Fruit fly (Drosophila melanogaster) whole organism, embryonic: ENCODE measurements around the gene Ttc26.

Experiments used
- Antp ChIP-seq: fragments of 200-800 bp; sonication (Bioruptor generic); optimal IDR thresholded peaks from 3 replicates; lab custom pipeline; 2016; ENCODE audit warnings: missing biosample characterization, missing genetic modification characterization
- Asciz ChIP-seq: fragments of 200-800 bp; sonication (Bioruptor generic); optimal IDR thresholded peaks from 2 replicates; lab custom pipeline; 2017; ENCODE audit warnings: missing biosample characterization, mild to moderate bottlenecking, missing genetic modification characterization, missing genetic modification reagents
- CG11247 ChIP-seq: fragments of 200-800 bp; sonication (Bioruptor generic); IDR thresholded peaks from 2 replicates; pipeline ENCODE4 v1.3.6; 2022; ENCODE audit warnings: missing biosample characterization, missing genetic modification characterization
- CG14965 ChIP-seq: fragments of 200-800 bp; sonication (Bioruptor generic); optimal IDR thresholded peaks from 2 replicates; lab custom pipeline; 2016; ENCODE audit warnings: missing biosample characterization, missing genetic modification characterization, borderline replicate concordance
- CG15269 ChIP-seq: fragments of 200-800 bp; sonication (Bioruptor generic); optimal IDR thresholded peaks from 2 replicates; lab custom pipeline; 2018; ENCODE audit warnings: missing biosample characterization, mild to moderate bottlenecking, missing genetic modification characterization, moderate library complexity
- CG1647 ChIP-seq: fragments of 200-800 bp; sonication (Bioruptor generic); optimal IDR thresholded peaks from 3 replicates; lab custom pipeline; 2016; ENCODE audit warnings: missing biosample characterization, missing genetic modification characterization
- CG16813 ChIP-seq: fragments of 200-800 bp; sonication (Bioruptor generic); IDR thresholded peaks from 3 replicates; pipeline ENCODE4 v1.3.6; 2022; ENCODE audit warnings: missing biosample characterization, missing genetic modification characterization; ENCODE audit not compliant: partially characterized antibody
- CG16863 ChIP-seq: fragments of 200-800 bp; sonication (Bioruptor generic); optimal IDR thresholded peaks from 3 replicates; lab custom pipeline; 2016; ENCODE audit warnings: missing biosample characterization, missing genetic modification characterization
- CG18011 ChIP-seq: fragments of 200-800 bp; sonication (Bioruptor generic); optimal IDR thresholded peaks from 2 replicates; lab custom pipeline; 2017; ENCODE audit warnings: missing biosample characterization, missing genetic modification characterization, mild to moderate bottlenecking, moderate library complexity, missing genotype
- CG2678 ChIP-seq: fragments of 200-800 bp; sonication (Bioruptor generic); optimal IDR thresholded peaks from 3 replicates; lab custom pipeline; 2019; ENCODE audit warnings: missing biosample characterization, mild to moderate bottlenecking, missing genetic modification characterization, moderate library complexity
- CG30403 ChIP-seq: fragments of 200-800 bp; sonication (Bioruptor generic); optimal IDR thresholded peaks from 3 replicates; lab custom pipeline; 2016; ENCODE audit warnings: missing biosample characterization, missing genetic modification characterization
- CG31441 ChIP-seq: fragments of 200-800 bp; sonication (Bioruptor generic); IDR thresholded peaks from 2 replicates; pipeline ENCODE4 v1.3.6; 2022; ENCODE audit warnings: missing biosample characterization, missing genetic modification characterization
- CG3163 ChIP-seq: fragments of 200-800 bp; sonication (Bioruptor generic); optimal IDR thresholded peaks from 3 replicates; lab custom pipeline; 2016; ENCODE audit warnings: missing biosample characterization, missing genetic modification characterization
- CG33213 ChIP-seq: fragments of 200-800 bp; sonication (Bioruptor generic); optimal IDR thresholded peaks from 3 replicates; lab custom pipeline; 2016; ENCODE audit warnings: missing biosample characterization, missing genetic modification characterization
- CG4328 ChIP-seq: fragments of 200-800 bp; sonication (Bioruptor generic); optimal IDR thresholded peaks from 3 replicates; lab custom pipeline; 2017; ENCODE audit warnings: missing biosample characterization, missing genetic modification reagents, missing genetic modification characterization
- CG4404 ChIP-seq: fragments of 200-800 bp; sonication (Bioruptor generic); IDR thresholded peaks from 2 replicates; pipeline ENCODE4 v1.3.6; 2022; ENCODE audit warnings: missing biosample characterization, missing genetic modification characterization
- CG4424 ChIP-seq: fragments of 200-800 bp; sonication (Bioruptor generic); optimal IDR thresholded peaks from 3 replicates; lab custom pipeline; 2016; ENCODE audit warnings: missing biosample characterization, missing genetic modification characterization
- CG4854 ChIP-seq: fragments of 200-800 bp; sonication (Bioruptor generic); optimal IDR thresholded peaks from 2 replicates; lab custom pipeline; 2016; ENCODE audit warnings: missing biosample characterization, missing genetic modification characterization, inconsistent platforms
- CG6654 ChIP-seq: fragments of 200-800 bp; sonication (Bioruptor generic); optimal IDR thresholded peaks from 2 replicates; lab custom pipeline; 2017; ENCODE audit warnings: missing biosample characterization, mild to moderate bottlenecking, missing genetic modification characterization
- CG6813 ChIP-seq: fragments of 200-800 bp; sonication (Bioruptor generic); optimal IDR thresholded peaks from 2 replicates; lab custom pipeline; 2017; ENCODE audit warnings: missing biosample characterization, missing genetic modification characterization, mild to moderate bottlenecking, moderate library complexity, missing genetic modification reagents
- CG8388 ChIP-seq: fragments of 200-800 bp; sonication (Bioruptor generic); optimal IDR thresholded peaks from 2 replicates; lab custom pipeline; 2019; ENCODE audit warnings: missing biosample characterization, mild to moderate bottlenecking, missing genetic modification characterization, moderate library complexity
- CG9876 ChIP-seq: fragments of 200-800 bp; sonication (Bioruptor generic); optimal IDR thresholded peaks from 2 replicates; lab custom pipeline; 2016; ENCODE audit warnings: missing biosample characterization, missing genetic modification characterization
- CHES-1-like ChIP-seq: fragments of 200-800 bp; sonication (Bioruptor generic); optimal IDR thresholded peaks from 2 replicates; lab custom pipeline; 2016; ENCODE audit warnings: missing biosample characterization, missing genetic modification characterization
- Dll ChIP-seq: fragments of 200-800 bp; sonication (Bioruptor generic); IDR thresholded peaks from 4 replicates; pipeline ENCODE4 v1.3.6; 2022; ENCODE audit warnings: missing biosample characterization, missing genetic modification characterization; ENCODE audit not compliant: partially characterized antibody
- Elba2 ChIP-seq: fragments of 200-800 bp; sonication (Bioruptor generic); optimal IDR thresholded peaks from 3 replicates; lab custom pipeline; 2016; ENCODE audit warnings: missing biosample characterization, missing genetic modification characterization
- Fer1 ChIP-seq: fragments of 200-800 bp; sonication (Bioruptor generic); optimal IDR thresholded peaks from 2 replicates; lab custom pipeline; 2017; ENCODE audit warnings: missing biosample characterization, mild to moderate bottlenecking, missing genetic modification characterization
- Hr39 ChIP-seq: fragments of >200 bp; optimal IDR thresholded peaks from 2 replicates; lab custom pipeline; 2017
- MESR4 ChIP-seq: fragments of 200-800 bp; sonication (Bioruptor generic); optimal IDR thresholded peaks from 2 replicates; lab custom pipeline; 2018; ENCODE audit warnings: missing biosample characterization, mild to moderate bottlenecking, missing genetic modification characterization, moderate library complexity
- Meics ChIP-seq: fragments of 200-800 bp; sonication (Bioruptor generic); optimal IDR thresholded peaks from 2 replicates; lab custom pipeline; 2017; ENCODE audit warnings: missing biosample characterization, mild to moderate bottlenecking, missing genetic modification characterization
- Nf-YA ChIP-seq: fragments of 200-800 bp; sonication (Bioruptor generic); IDR thresholded peaks from 2 replicates; pipeline ENCODE4 v1.3.6; 2022; ENCODE audit warnings: missing biosample characterization, missing genetic modification characterization
- PHDP ChIP-seq: fragments of 200-800 bp; sonication (Bioruptor generic); optimal IDR thresholded peaks from 3 replicates; lab custom pipeline; 2018; ENCODE audit warnings: missing biosample characterization, mild to moderate bottlenecking, missing genetic modification characterization, moderate library complexity
- Six4 ChIP-seq: fragments of 200-800 bp; sonication (Bioruptor generic); optimal IDR thresholded peaks from 2 replicates; lab custom pipeline; 2016; ENCODE audit warnings: missing biosample characterization, missing genetic modification characterization
- Sry-δ ChIP-seq: fragments of 200-800 bp; sonication (Bioruptor generic); optimal IDR thresholded peaks from 2 replicates; lab custom pipeline; 2016; ENCODE audit warnings: missing biosample characterization, missing genetic modification characterization
- Xbp1 ChIP-seq: fragments of 200-800 bp; sonication (Bioruptor generic); optimal IDR thresholded peaks from 3 replicates; lab custom pipeline; 2016; ENCODE audit warnings: missing biosample characterization, mild to moderate bottlenecking, missing genetic modification characterization
- abd-A ChIP-seq: fragments of 200-800 bp; sonication (Bioruptor generic); optimal IDR thresholded peaks from 3 replicates; lab custom pipeline; 2019; ENCODE audit warnings: missing biosample characterization, mild to moderate bottlenecking, missing genetic modification characterization, moderate library complexity
- ara ChIP-seq: fragments of 200-800 bp; sonication (Bioruptor generic); IDR thresholded peaks from 2 replicates; pipeline ENCODE4 v1.3.6; 2022; ENCODE audit warnings: missing biosample characterization, missing genetic modification characterization
- crp ChIP-seq, 2 experiments: fragments of 200-800 bp; sonication (Bioruptor generic); optimal IDR thresholded peaks; 2 replicates in 1 of 2; 3 replicates in 1 of 2; lab custom pipeline; 2017; ENCODE audit warnings: missing biosample characterization in 2 of 2, missing genetic modification characterization in 2 of 2, mild to moderate bottlenecking in 1 of 2, moderate library complexity in 1 of 2
- da ChIP-seq: fragments of 200-800 bp; sonication (Bioruptor generic); optimal IDR thresholded peaks from 2 replicates; lab custom pipeline; 2016; ENCODE audit warnings: missing biosample characterization, missing genetic modification characterization
- dmrt99B ChIP-seq: fragments of 200-800 bp; sonication (Bioruptor generic); optimal IDR thresholded peaks from 2 replicates; lab custom pipeline; 2018; ENCODE audit warnings: missing biosample characterization, mild to moderate bottlenecking, missing genetic modification characterization, moderate library complexity
- ems ChIP-seq: fragments of 200-800 bp; sonication (Bioruptor generic); optimal IDR thresholded peaks from 3 replicates; lab custom pipeline; 2016; ENCODE audit warnings: missing biosample characterization, missing genetic modification characterization
- gem ChIP-seq: fragments of 200-800 bp; sonication (Bioruptor generic); optimal IDR thresholded peaks from 2 replicates; lab custom pipeline; 2019; ENCODE audit warnings: missing biosample characterization, mild to moderate bottlenecking, missing genetic modification characterization, moderate library complexity
- ind ChIP-seq: fragments of 200-800 bp; sonication (Bioruptor generic); optimal IDR thresholded peaks from 3 replicates; lab custom pipeline; 2016; ENCODE audit warnings: missing biosample characterization, missing genetic modification characterization
- jigr1 ChIP-seq: fragments of 200-800 bp; sonication (Bioruptor generic); IDR thresholded peaks from 3 replicates; pipeline ENCODE4 v1.3.6; 2022; ENCODE audit warnings: missing biosample characterization, missing genetic modification characterization
- knrl ChIP-seq: fragments of 200-800 bp; sonication (Bioruptor generic); IDR thresholded peaks from 3 replicates; pipeline ENCODE4 v1.3.6; 2022; ENCODE audit warnings: missing biosample characterization, missing genetic modification characterization; ENCODE audit not compliant: partially characterized antibody
- lmd ChIP-seq: fragments of 200-800 bp; sonication (Bioruptor generic); IDR thresholded peaks from 2 replicates; pipeline ENCODE4 v1.3.6; 2022; ENCODE audit warnings: missing biosample characterization, missing genetic modification characterization
- maf-S ChIP-seq: fragments of 200-800 bp; sonication (Bioruptor generic); optimal IDR thresholded peaks from 2 replicates; lab custom pipeline; 2016; ENCODE audit warnings: missing biosample characterization, missing genetic modification characterization
- row ChIP-seq: fragments of 200-800 bp; sonication (Bioruptor generic); IDR thresholded peaks from 3 replicates; pipeline ENCODE4 v1.3.6; 2022; ENCODE audit warnings: missing biosample characterization, missing genetic modification characterization
- run ChIP-seq: fragments of 200-800 bp; sonication (Bioruptor generic); optimal IDR thresholded peaks from 3 replicates; lab custom pipeline; 2018; ENCODE audit warnings: missing biosample characterization, mild to moderate bottlenecking, missing genetic modification characterization
- sens-2 ChIP-seq: fragments of 200-800 bp; sonication (Bioruptor generic); IDR thresholded peaks from 2 replicates; pipeline ENCODE4 v1.3.6; 2022; ENCODE audit warnings: missing biosample characterization, missing genetic modification characterization
- sob ChIP-seq: fragments of 200-800 bp; sonication (Bioruptor generic); IDR thresholded peaks from 2 replicates; pipeline ENCODE4 v1.3.6; 2022; ENCODE audit warnings: missing biosample characterization, missing genetic modification characterization
- vvl ChIP-seq: fragments of 200-800 bp; sonication (Bioruptor generic); IDR thresholded peaks from 2 replicates; pipeline ENCODE4 v1.3.6; 2022; ENCODE audit warnings: missing biosample characterization, missing genetic modification characterization
- yki ChIP-seq: fragments of >200 bp; optimal IDR thresholded peaks from 3 replicates; lab custom pipeline; 2018

Ttc26 gene

DNA sequence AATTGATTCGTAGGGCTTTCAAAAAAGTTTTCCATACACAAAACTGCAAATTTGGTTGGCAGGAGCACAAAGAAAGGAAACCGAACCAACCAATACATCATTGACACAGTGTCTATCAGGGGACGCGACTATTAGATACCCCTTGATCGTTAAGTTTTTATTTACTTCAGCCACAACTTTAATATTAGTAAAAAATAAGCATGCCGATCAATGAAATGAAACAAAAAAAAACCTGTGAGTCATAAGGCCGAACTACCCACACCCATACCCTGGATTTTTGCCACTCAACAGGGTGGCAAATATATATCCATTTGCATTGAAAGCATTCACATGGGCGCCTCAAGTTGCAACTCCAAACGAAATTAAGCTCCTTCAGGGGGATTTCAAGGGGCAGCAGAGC, 42.1 kb downstream of the Ttc26 start (continued):
- TF ChIP-seq Nf-YA = no peak
- no peak for TF ChIP-seq CG6654 (GFP tag; lab: Kevin White, UChicago)
- no peak for TF ChIP-seq MESR4
- TF ChIP-seq yki (lab: Kevin White, UChicago) = no peak
- peak; percentile 29 for TF ChIP-seq vvl (GFP tag; lab: Robert Waterston, UW)
- no peak for TF ChIP-seq CG8388 (GFP tag; lab: Kevin White, UChicago)
- no peak for TF ChIP-seq crp (GFP tag; optimal IDR thresholded peaks at IDR 0.05; lab: Kevin White, UChicago)
- TF ChIP-seq Dll (GFP tag; lab: Robert Waterston, UW) = no peak
- TF ChIP-seq ara (GFP tag; lab: Robert Waterston, UW) = peak; percentile 56
- TF ChIP-seq CG4328 (GFP tag; lab: Kevin White, UChicago) = no peak
- no peak for TF ChIP-seq Antp (GFP tag; lab: Kevin White, UChicago)
- no peak for TF ChIP-seq ems (GFP tag; lab: Kevin White, UChicago)
- TF ChIP-seq CG30403 = no peak
- no peak for TF ChIP-seq CG31441
- TF ChIP-seq Fer1 = no peak
- no peak for TF ChIP-seq Hr39
- peak; percentile 17 for TF ChIP-seq ind
- no peak for TF ChIP-seq Sry-δ
- no peak for TF ChIP-seq Elba2 (GFP tag; lab: Kevin White, UChicago)
- no peak for TF ChIP-seq dmrt99B (tag; lab: Kevin White, UChicago)
- peak; percentile 37 for TF ChIP-seq Xbp1 (GFP tag; lab: Kevin White, UChicago)
- TF ChIP-seq Meics (GFP tag; lab: Kevin White, UChicago) = no peak
- TF ChIP-seq CG4424 (GFP tag; lab: Kevin White, UChicago) = no peak
- no peak for TF ChIP-seq CG2678 (tag; lab: Kevin White, UChicago)
- TF ChIP-seq abd-A (tag; lab: Kevin White, UChicago) = no peak
- TF ChIP-seq CG9876 = no peak
- no peak for TF ChIP-seq jigr1
- TF ChIP-seq CG16813 (GFP tag; lab: Robert Waterston, UW) = no peak
- peak; percentile 46; the same call in 2 of the 3 replicates for TF ChIP-seq row (GFP tag; lab: Robert Waterston, UW)
- no peak for TF ChIP-seq CHES-1-like (GFP tag; lab: Kevin White, UChicago)
- no peak; the same call in 1 of the 2 replicates for TF ChIP-seq lmd
- TF ChIP-seq maf-S = no peak
- peak; percentile 50; the same call in 1 of the 2 replicates for TF ChIP-seq sob
- no peak for TF ChIP-seq knrl (GFP tag; lab: Robert Waterston, UW)
- TF ChIP-seq CG18011 (GFP tag; lab: Kevin White, UChicago) = no peak
- TF ChIP-seq CG11247 = peak; percentile 33; the same call in 1 of the 2 replicates
- TF ChIP-seq CG3163 (GFP tag; lab: Kevin White, UChicago) = no peak
- TF ChIP-seq sens-2 (GFP tag; lab: Robert Waterston, UW) = no peak
- no peak for TF ChIP-seq CG4854
- no peak for TF ChIP-seq CG1647 (GFP tag; lab: Kevin White, UChicago)
- TF ChIP-seq gem (tag; lab: Kevin White, UChicago) = peak; percentile 53
- no peak for TF ChIP-seq run (tag; lab: Kevin White, UChicago)
- peak; percentile 6 for TF ChIP-seq CG16863 (GFP tag; lab: Kevin White, UChicago)
- no peak for TF ChIP-seq PHDP (tag; lab: Kevin White, UChicago)
- TF ChIP-seq CG14965 = no peak
- no peak for TF ChIP-seq CG15269 (tag; lab: Kevin White, UChicago)
- peak; percentile 48 for TF ChIP-seq CG4404
- TF ChIP-seq CG6813 (GFP tag; lab: Kevin White, UChicago) = no peak
- no peak for TF ChIP-seq CG33213 (GFP tag; lab: Kevin White, UChicago)
- no peak for TF ChIP-seq da (GFP tag; lab: Kevin White, UChicago)
- TF ChIP-seq Asciz (GFP tag; lab: Kevin White, UChicago) = no peak
- no peak for TF ChIP-seq Six4 (GFP tag; lab: Kevin White, UChicago)
